Worm (Caenorhabditis elegans): ENCODE data around the gene ttr-10.

DNA sequence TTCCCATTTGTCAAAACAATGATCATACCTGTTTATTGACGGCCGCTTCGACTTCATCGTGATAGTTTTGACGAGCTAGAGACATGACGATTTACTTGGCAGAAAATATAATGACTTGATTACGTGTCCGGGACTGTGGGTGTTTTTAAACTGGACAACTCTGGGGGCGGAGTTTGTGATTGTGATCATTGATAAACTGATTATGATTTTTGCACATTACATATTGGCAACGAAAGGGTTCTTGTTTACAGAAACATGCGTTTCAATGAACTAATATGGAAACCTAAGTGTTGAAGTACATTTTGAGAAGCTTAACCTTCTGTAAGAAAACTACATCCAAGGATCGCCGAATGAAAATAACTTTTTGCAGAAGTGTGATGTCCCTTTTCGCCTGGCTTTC lies 6.2 kb downstream of the ttr-10 start, which contains the start of gene ftn-1:
- TF ChIP-seq ZK546.5 (tag; optimal IDR thresholded peaks at IDR 0.05) (no peak), pha-4 (GFP tag; IDR thresholded peaks at IDR 0.05) (no peak), pha-4 (tag; optimal IDR thresholded peaks at IDR 0.05) (no peak), Y105C5A.15 (GFP tag; IDR thresholded peaks at IDR 0.05) (no peak)

All from whole organism, L4 larva.